Worm (Caenorhabditis elegans) whole organism, L4/young adult: ENCODE data around the gene Y49F6B.8.
"Not testable (repeated sequence)": the region's sequence is repeated elsewhere in the genome, so short reads cannot be mapped to it uniquely, and the experiment has no call there.

Experiments used
- W03F9.2 ChIP-seq: fragments of 150-350 bp; optimal IDR thresholded peaks from 2 replicates; lab custom pipeline; 2014; ENCODE audit warnings: missing biosample characterization, missing genetic modification characterization
- dao-5 ChIP-seq: sonication (generic microtip); optimal IDR thresholded peaks from 2 replicates; lab custom pipeline; 2016; ENCODE audit warnings: missing genotype, missing genetic modification characterization, moderate library complexity, missing compliant biosample characterization
- him-1 ChIP-seq: sonication (generic microtip); optimal IDR thresholded peaks from 2 replicates; lab custom pipeline; 2016; ENCODE audit warnings: missing genotype, missing genetic modification reagents, missing genetic modification characterization, missing compliant biosample characterization

DNA sequence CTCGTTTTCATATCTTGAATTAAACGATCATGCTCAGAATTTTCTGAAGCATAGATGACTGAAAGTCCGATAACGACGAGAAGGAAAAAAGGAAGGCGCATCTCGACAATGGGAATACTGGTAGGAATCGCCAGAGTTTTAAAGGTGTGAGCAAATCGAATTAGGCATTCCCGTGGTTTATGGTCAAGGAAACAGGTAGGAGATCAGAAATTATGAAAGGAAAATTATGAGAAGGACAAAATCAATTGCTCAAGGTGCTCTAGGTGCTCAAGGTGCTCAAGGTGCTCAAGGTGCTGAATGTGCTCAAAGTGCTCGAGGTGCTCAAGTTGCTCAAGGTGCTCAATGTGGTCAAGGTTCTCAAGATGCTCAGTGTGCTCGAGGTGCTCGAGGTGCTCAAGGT is 16.9 kb downstream of the Y49F6B.8 start, which contains the start of gene C16C8.10:
- not testable (repeated sequence) for TF ChIP-seq him-1 (tag; lab: Kevin White, UChicago); W03F9.2; dao-5 (tag; lab: Kevin White, UChicago)
